Worm (Caenorhabditis elegans): ENCODE results near the gene R07B7.2.

The R07B7.2 gene

DNA sequence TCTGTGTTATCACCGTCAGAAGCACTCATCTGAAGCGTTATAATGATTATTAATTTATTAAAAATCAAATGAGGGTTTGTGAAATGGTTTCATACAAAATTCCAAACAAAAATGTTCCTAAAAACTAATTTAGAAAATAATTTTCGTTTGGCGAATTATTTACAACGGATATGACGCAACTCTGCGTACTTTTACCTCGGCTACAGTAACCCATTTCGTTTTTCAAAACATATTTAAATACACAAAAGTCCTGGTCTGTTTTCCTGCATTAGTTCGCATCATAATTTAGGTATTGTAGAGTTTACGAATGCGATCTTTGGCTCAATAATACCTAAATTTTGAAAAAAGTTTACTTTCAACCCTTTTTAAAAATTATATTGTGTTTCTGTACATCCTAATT is at the start of gene R07B7.2:
TSS of gene R07B7.2 (minus strand) at position 35 of the 400 bp plus-strand sequence.
- TF ChIP-seq lin-32 (GFP tag; optimal IDR thresholded peaks at IDR 0.05) = no peak
- peak; percentile 75 for TF ChIP-seq zip-8 (tag; optimal IDR thresholded peaks at IDR 0.05)

DNA sequence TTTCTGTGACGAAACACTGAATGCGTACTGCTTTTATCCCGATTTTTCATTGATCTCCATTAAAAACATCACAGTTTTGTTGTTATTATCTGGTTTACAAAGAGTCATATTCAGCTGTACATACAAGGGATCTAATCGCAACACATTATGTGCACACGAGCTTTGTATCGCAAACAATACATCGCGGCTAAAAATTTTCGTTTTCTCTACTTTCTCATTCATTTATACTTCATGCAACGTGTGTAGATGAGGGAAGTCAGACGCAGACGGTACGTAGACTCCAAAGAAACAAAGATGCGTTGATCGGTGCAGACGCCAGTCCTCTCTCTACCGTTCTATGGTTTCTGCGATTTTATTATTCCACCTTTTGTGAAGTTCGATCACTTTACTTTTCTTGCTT is 47.3 kb upstream of the R07B7.2 start, which contains the start of gene nhr-136:
TSS of gene nhr-136 (plus strand) at position 301 of the 400 bp plus-strand sequence.
- TF ChIP-seq ham-2 (GFP tag; optimal IDR thresholded peaks at IDR 0.05) (peak; percentile 9), nhr-28 (tag; optimal IDR thresholded peaks at IDR 0.05) (no peak)

DNA sequence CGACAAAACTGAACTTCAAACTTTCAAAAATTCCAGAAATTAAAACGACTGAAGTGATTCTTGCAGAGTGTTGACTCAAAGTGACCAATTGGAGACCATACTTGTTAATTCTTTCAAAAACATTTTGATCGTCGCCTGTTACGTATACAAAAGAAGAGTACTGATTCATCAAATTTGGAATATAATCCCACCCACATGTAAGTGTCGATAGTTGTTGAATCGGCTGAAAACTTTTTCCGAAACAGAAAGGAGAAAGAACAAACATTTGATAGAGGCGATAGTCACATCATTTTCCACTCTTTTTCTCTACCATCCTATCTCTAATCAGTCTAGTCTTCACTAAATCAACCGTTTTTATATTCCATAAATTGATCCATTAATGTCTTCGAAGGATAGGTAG is 44.4 kb upstream of the R07B7.2 start, which contains the start of gene nhr-153:
TSS of gene nhr-153 (plus strand) at position 301 of the 400 bp plus-strand sequence.
- TF ChIP-seq unc-39 (tag; optimal IDR thresholded peaks at IDR 0.05) (no peak), nhr-2 (tag; optimal IDR thresholded peaks at IDR 0.05) (no peak), nhr-12 (tag; optimal IDR thresholded peaks at IDR 0.05) (no peak), tbx-8 (GFP tag; optimal IDR thresholded peaks at IDR 0.05) (no peak), unc-120 (tag; optimal IDR thresholded peaks at IDR 0.05; ENCODE audit: poor library complexity, severe bottlenecking) (no peak), mab-5 (tag; optimal IDR thresholded peaks at IDR 0.05) (no peak), sem-2 (GFP tag; optimal IDR thresholded peaks at IDR 0.05) (no peak), sptf-1 (tag; optimal IDR thresholded peaks at IDR 0.05) (no peak), drap-1 (GFP tag; optimal IDR thresholded peaks at IDR 0.05) (no peak), ceh-83 (GFP tag; optimal IDR thresholded peaks at IDR 0.05) (no peak), pha-4 (tag; optimal IDR thresholded peaks at IDR 0.05) (no peak), cnd-1 (tag; optimal IDR thresholded peaks at IDR 0.05) (no peak), flh-1 (GFP tag; optimal IDR thresholded peaks at IDR 0.05) (no peak), nhr-76 (tag; optimal IDR thresholded peaks at IDR 0.05) (no peak), lin-32 (GFP tag; optimal IDR thresholded peaks at IDR 0.05) (no peak), ceh-39 (tag; optimal IDR thresholded peaks at IDR 0.05) (no peak), hlh-1 (tag; optimal IDR thresholded peaks at IDR 0.05) (no peak), nhr-237 (tag; optimal IDR thresholded peaks at IDR 0.05) (no peak), snpc-4 (tag; optimal IDR thresholded peaks at IDR 0.05) (no peak), lin-13 (tag; optimal IDR thresholded peaks at IDR 0.05) (no peak)

DNA sequence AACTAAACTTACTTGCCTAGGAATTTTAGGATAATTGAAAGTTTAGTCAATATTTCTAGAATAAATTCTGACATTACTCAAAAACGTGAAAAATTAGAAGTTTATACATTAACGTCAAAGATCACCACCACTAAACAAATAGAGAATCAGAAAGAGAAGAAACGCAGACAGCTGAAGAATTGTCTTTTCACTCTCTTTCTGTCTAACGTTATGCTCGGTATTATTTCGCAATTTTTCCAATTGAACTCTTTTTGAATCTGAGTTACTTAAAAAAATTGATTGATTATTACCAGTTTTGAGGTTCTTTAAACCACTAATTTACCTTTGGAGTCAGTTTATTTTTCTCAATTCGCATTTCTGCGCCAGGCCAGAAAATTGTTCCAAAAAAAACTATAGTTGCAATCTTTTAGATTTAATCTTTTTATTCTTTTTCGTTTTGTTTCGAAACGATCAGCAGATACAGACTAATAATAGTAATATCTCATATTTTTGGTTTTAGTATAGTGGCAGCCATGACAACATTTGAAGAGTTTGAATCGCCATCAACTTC is 41.3 kb upstream of the R07B7.2 start, which contains the start of gene nhr-154:
TSS of gene nhr-154 (plus strand) at position 500 of the 550 bp plus-strand sequence.
- TF ChIP-seq ceh-43 (GFP tag; optimal IDR thresholded peaks at IDR 0.05) = no peak
- peak; percentile 27 for TF ChIP-seq nhr-237 (tag; optimal IDR thresholded peaks at IDR 0.05)

DNA sequence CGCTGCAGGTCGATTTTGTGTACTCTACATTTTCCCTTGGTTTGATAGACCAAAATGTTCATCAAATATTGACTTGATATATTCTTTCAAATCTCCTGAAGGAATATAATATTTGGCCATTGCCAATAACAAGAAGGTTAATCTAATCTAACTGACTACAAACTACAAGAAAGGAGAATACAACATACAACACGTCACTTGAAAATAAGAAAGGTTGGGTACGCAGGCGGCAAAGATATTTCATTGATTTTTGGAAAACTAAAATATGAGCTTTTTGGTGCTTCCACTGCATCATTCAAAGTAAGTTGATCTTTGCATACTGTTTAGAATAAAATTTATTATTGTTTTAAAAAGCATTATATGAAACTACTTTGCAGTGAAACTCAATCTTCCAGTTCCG is 38.6 kb upstream of the R07B7.2 start, which contains the start of gene nhr-209:
TSS of gene nhr-209 (plus strand) at position 27 of the 400 bp plus-strand sequence.
- TF ChIP-seq ceh-83 (GFP tag; optimal IDR thresholded peaks at IDR 0.05) = no peak
- TF ChIP-seq nhr-28 (tag; optimal IDR thresholded peaks at IDR 0.05) = no peak
- no peak for TF ChIP-seq cnd-1 (tag; optimal IDR thresholded peaks at IDR 0.05)
- no peak for TF ChIP-seq nhr-12 (tag; optimal IDR thresholded peaks at IDR 0.05)
- no peak for TF ChIP-seq nhr-76 (tag; optimal IDR thresholded peaks at IDR 0.05)
- TF ChIP-seq mls-2 (tag; optimal IDR thresholded peaks at IDR 0.05) = no peak
- no peak for TF ChIP-seq bed-3 (GFP tag; optimal IDR thresholded peaks at IDR 0.05)
- TF ChIP-seq lsy-2 (tag; optimal IDR thresholded peaks at IDR 0.05) = no peak

DNA sequence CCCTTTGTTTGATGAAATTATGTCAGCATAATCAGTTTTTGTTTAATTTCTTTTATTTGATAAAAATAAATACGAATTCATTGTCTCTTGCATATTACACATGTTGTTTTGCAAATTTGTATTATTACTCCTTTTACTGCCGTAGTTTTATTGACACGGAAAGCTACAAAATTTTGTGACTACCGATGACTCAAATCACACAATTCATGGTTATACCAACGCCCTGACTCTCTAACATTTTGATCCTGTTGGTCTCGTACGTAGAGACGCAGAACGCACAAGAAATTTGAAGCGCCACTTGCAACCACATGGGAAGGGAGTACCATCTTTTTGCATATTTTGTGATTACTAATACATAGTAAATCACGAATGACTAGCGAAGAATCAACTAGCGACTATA is 36.3 kb upstream of the R07B7.2 start, which contains the start of gene nhr-207:
TSS of gene nhr-207 (plus strand) at position 282 of the 400 bp plus-strand sequence.
- peak; percentile 28 for TF ChIP-seq ces-1 (GFP tag; optimal IDR thresholded peaks at IDR 0.05)
- no peak for TF ChIP-seq unc-62 (GFP tag; optimal IDR thresholded peaks at IDR 0.05)

DNA sequence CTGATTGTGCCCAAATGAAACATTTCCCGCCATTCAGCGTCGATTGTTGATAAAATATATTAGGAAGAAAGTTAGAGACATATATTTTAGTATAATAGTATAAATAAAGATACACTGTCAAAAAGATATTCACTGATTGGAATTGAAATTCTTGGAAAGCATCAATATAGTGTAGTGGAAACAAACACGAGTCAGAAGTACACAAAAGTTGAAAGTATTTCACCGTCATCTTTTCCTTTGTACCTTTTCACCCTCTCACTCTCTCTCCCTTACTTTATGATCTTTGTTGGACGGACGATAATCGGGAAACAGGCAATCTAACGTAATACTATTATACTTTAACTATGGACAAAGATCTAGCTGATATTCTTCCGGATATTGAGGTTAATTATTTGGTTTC is 34.5 kb upstream of the R07B7.2 start, which contains the start of gene nhr-208:
TSS of gene nhr-208 (plus strand) at position 288 of the 400 bp plus-strand sequence.
- TF ChIP-seq elt-1 (tag; optimal IDR thresholded peaks at IDR 0.05; ENCODE audit: borderline replicate concordance, insufficient read depth) (peak; percentile 42), unc-39 (tag; optimal IDR thresholded peaks at IDR 0.05) (no peak)
